Worm (Caenorhabditis elegans): ENCODE data around the gene F01D5.10.
A peak's percentile ranks its signal among the peaks of the same experiment; 100 is the strongest.
"Not testable (repeated sequence)": the region's sequence is repeated elsewhere in the genome, so short reads cannot be mapped to it uniquely, and the experiment has no call there.

F01D5.10 gene

ce11 chrII:14021230-14021629 is at the start of gene F01D5.10:
Gene F01D5.10, minus strand, starts transcription at chrII:14021330.
- not testable (repeated sequence) for TF ChIP-seq fos-1 (tag; optimal IDR thresholded peaks at IDR 0.05); nhr-6 (tag; optimal IDR thresholded peaks at IDR 0.05); sma-9 (GFP tag; optimal IDR thresholded peaks at IDR 0.05); sma-9 (tag; optimal IDR thresholded peaks at IDR 0.05)

DNA sequence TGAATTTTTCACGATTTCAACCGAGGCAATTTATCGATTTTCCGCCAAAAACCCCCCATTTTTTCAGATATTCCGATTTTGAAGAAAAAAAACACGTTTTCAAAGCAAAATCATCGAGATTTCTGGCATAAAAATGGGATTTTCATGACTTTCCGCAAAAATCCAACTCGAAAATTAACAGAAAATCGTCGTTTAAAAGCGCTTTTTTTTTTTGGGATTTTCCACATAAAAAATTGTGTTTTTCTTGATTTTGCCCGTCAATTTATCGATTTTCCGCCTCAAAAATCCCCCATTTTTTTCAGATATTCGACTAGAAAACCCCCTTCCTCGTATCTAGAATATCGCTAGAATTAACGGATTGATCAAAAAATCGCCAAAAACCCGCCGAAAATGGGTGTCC is 47.5 kb upstream of the F01D5.10 start, which contains the start of gene xrn-1:
Gene xrn-1 (plus strand): TSS at position 301 of the 400 bp plus-strand sequence.
- TF ChIP-seq unc-62 (GFP tag; optimal IDR thresholded peaks at IDR 0.05) (no peak), lin-11 (tag; optimal IDR thresholded peaks at IDR 0.05) (no peak)

ce11 chrII:14065486-14065885 is 44.4 kb upstream of the F01D5.10 start:
- TF ChIP-seq nhr-6 (tag; optimal IDR thresholded peaks at IDR 0.05) (no peak), lin-11 (tag; optimal IDR thresholded peaks at IDR 0.05) (no peak), snpc-4 (tag; optimal IDR thresholded peaks at IDR 0.05) (no peak), lin-13 (GFP tag; optimal IDR thresholded peaks at IDR 0.05) (no peak), nhr-129 (tag; optimal IDR thresholded peaks at IDR 0.05) (no peak), C34F6.9 (tag; optimal IDR thresholded peaks at IDR 0.05) (no peak), nhr-12 (tag; optimal IDR thresholded peaks at IDR 0.05) (no peak)

ce11 chrII:14064051-14064450 is 42.9 kb upstream of the F01D5.10 start:
- no peak for TF ChIP-seq zag-1 (tag; optimal IDR thresholded peaks at IDR 0.05)
- no peak for TF ChIP-seq nhr-6 (tag; optimal IDR thresholded peaks at IDR 0.05)
- no peak for TF ChIP-seq nhr-129 (tag; optimal IDR thresholded peaks at IDR 0.05)
- TF ChIP-seq lin-11 (tag; optimal IDR thresholded peaks at IDR 0.05): no peak
- TF ChIP-seq unc-55 (GFP tag; optimal IDR thresholded peaks at IDR 0.05): no peak
- TF ChIP-seq mdl-1 (tag; optimal IDR thresholded peaks at IDR 0.05): no peak
- TF ChIP-seq peb-1 (tag; optimal IDR thresholded peaks at IDR 0.05): no peak
- no peak for TF ChIP-seq sem-4 (tag; optimal IDR thresholded peaks at IDR 0.05)
- no peak for TF ChIP-seq crh-2 (tag; optimal IDR thresholded peaks at IDR 0.05)
- no peak for TF ChIP-seq F13H6.1 (tag; optimal IDR thresholded peaks at IDR 0.05)
- no peak for TF ChIP-seq ceh-16 (tag; optimal IDR thresholded peaks at IDR 0.05)
- no peak for TF ChIP-seq mbf-1 (tag; optimal IDR thresholded peaks at IDR 0.05)
- no peak for TF ChIP-seq elt-3 (tag; optimal IDR thresholded peaks at IDR 0.05)
- no peak for TF ChIP-seq egl-27 (tag; optimal IDR thresholded peaks at IDR 0.05)
- TF ChIP-seq sma-3 (GFP tag; optimal IDR thresholded peaks at IDR 0.05): no peak
- no peak for TF ChIP-seq R02D3.7 (tag; optimal IDR thresholded peaks at IDR 0.05)
- TF ChIP-seq ceh-82 (tag; optimal IDR thresholded peaks at IDR 0.05): no peak

DNA sequence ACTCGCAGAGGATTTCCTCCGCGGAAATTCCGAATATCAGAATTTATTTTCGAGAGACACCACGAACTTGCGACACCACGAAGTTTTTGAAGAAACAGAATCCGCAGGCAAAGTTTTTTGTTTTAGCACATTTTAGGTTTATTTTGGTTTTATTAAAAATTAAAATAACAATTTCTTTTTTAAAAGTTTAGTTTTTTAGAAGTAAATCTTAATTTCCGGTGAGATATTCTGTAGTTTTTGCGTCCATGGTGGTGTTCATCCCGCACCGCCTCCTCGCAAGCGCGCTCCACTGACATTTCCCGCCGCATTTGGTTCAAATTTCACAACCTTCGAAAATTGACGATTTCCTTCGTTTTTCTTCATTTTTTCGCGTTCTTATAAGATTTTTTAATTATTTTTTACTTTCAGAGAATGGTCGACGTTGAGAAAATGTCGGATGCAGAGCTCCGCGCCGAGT is 41.9 kb upstream of the F01D5.10 start, which contains the start of gene lem-2:
Gene lem-2 (plus strand): TSS at position 407 of the 457 bp plus-strand sequence.
- TF ChIP-seq F13H6.1 (tag; optimal IDR thresholded peaks at IDR 0.05) (peak; percentile 62), nhr-237 (tag; optimal IDR thresholded peaks at IDR 0.05) (no peak), R02D3.7 (tag; optimal IDR thresholded peaks at IDR 0.05) (no peak), lin-11 (tag; optimal IDR thresholded peaks at IDR 0.05) (peak; percentile 56), nhr-21 (tag; optimal IDR thresholded peaks at IDR 0.05) (peak; percentile 25), fos-1 (tag; optimal IDR thresholded peaks at IDR 0.05) (peak; percentile 14), zag-1 (tag; optimal IDR thresholded peaks at IDR 0.05) (no peak), C34F6.9 (tag; optimal IDR thresholded peaks at IDR 0.05) (peak; percentile 83), skn-1 (tag; optimal IDR thresholded peaks at IDR 0.05) (no peak), sem-4 (tag; optimal IDR thresholded peaks at IDR 0.05) (peak; percentile 18), ZK546.5 (tag; optimal IDR thresholded peaks at IDR 0.05) (no peak), nhr-6 (tag; optimal IDR thresholded peaks at IDR 0.05) (no peak), lsy-2 (tag; optimal IDR thresholded peaks at IDR 0.05) (peak; percentile 50 to 78), egl-27 (tag; optimal IDR thresholded peaks at IDR 0.05) (peak; percentile 47), elt-1 (tag; optimal IDR thresholded peaks at IDR 0.05) (no peak), Y55F3AM.14 (GFP tag; optimal IDR thresholded peaks at IDR 0.05) (no peak), unc-55 (GFP tag; optimal IDR thresholded peaks at IDR 0.05) (peak; percentile 79), unc-62 (GFP tag; optimal IDR thresholded peaks at IDR 0.05) (no peak), aly-2 (tag; optimal IDR thresholded peaks at IDR 0.05) (no peak), lin-13 (GFP tag; optimal IDR thresholded peaks at IDR 0.05) (peak; percentile 79), sma-3 (GFP tag; optimal IDR thresholded peaks at IDR 0.05) (peak; percentile 89), snpc-4 (tag; optimal IDR thresholded peaks at IDR 0.05) (no peak), mab-5 (tag; optimal IDR thresholded peaks at IDR 0.05) (no peak), blmp-1 (tag; optimal IDR thresholded peaks at IDR 0.05; ENCODE audit: insufficient read depth) (peak; percentile 9), nhr-129 (tag; optimal IDR thresholded peaks at IDR 0.05) (peak; percentile 51), nhr-11 (tag; optimal IDR thresholded peaks at IDR 0.05) (no peak), gmeb-1 (tag; optimal IDR thresholded peaks at IDR 0.05) (peak; percentile 74), nhr-25 (tag; optimal IDR thresholded peaks at IDR 0.05) (peak; percentile 50), crh-2 (tag; optimal IDR thresholded peaks at IDR 0.05) (peak; percentile 64), ceh-16 (tag; optimal IDR thresholded peaks at IDR 0.05) (no peak)

All from whole organism, L2 larva.